Fruit fly (Drosophila melanogaster) whole organism, embryonic: Measurements from ENCODE around the gene hook.
A peak's percentile ranks its signal among the peaks of the same experiment; 100 is the strongest.

Source experiments
- Abd-B ChIP-seq: fragments of 200-800 bp; sonication (Bioruptor generic); optimal IDR thresholded peaks from 2 replicates; lab custom pipeline; 2018; ENCODE audit warnings: missing biosample characterization, mild to moderate bottlenecking, missing genetic modification characterization, moderate library complexity
- BEAF-32 ChIP-seq: fragments of 200-800 bp; sonication (Bioruptor generic); optimal IDR thresholded peaks from 3 replicates; lab custom pipeline; 2017; ENCODE audit warnings: missing biosample characterization, missing genetic modification characterization, mild to moderate bottlenecking, moderate library complexity, missing genetic modification reagents
- Bdp1 ChIP-seq: fragments of 200-800 bp; sonication (Bioruptor generic); optimal IDR thresholded peaks from 3 replicates; lab custom pipeline; 2016; ENCODE audit warnings: missing biosample characterization, missing genetic modification characterization
- CG10274 ChIP-seq: fragments of 200-800 bp; sonication (Bioruptor generic); optimal IDR thresholded peaks from 3 replicates; lab custom pipeline; 2017; ENCODE audit warnings: missing biosample characterization, mild to moderate bottlenecking, missing genetic modification characterization
- CG10366 ChIP-seq: fragments of 200-800 bp; sonication (Bioruptor generic); IDR thresholded peaks from 2 replicates; pipeline ENCODE4 v1.3.6; 2022; ENCODE audit warnings: missing biosample characterization, missing genetic modification characterization
- CG10431 ChIP-seq: fragments of 200-800 bp; sonication (Bioruptor generic); optimal IDR thresholded peaks from 3 replicates; lab custom pipeline; 2018; ENCODE audit warnings: missing biosample characterization, mild to moderate bottlenecking, missing genetic modification characterization
- CG10543 ChIP-seq: fragments of 200-800 bp; sonication (Bioruptor generic); optimal IDR thresholded peaks from 3 replicates; lab custom pipeline; 2017; ENCODE audit warnings: missing biosample characterization, mild to moderate bottlenecking, missing genetic modification characterization, moderate library complexity
- CG10565 ChIP-seq: fragments of 200-800 bp; sonication (Bioruptor generic); optimal IDR thresholded peaks from 3 replicates; lab custom pipeline; 2016; ENCODE audit warnings: missing biosample characterization, mild to moderate bottlenecking, missing genetic modification characterization
- CG10959 ChIP-seq: fragments of 200-800 bp; sonication (Bioruptor generic); IDR thresholded peaks from 2 replicates; pipeline ENCODE4 v1.3.6; 2022; ENCODE audit warnings: missing biosample characterization, missing genetic modification characterization
- CG11695 ChIP-seq: fragments of 200-800 bp; sonication (Bioruptor generic); IDR thresholded peaks from 3 replicates; pipeline ENCODE4 v1.3.6; 2022; ENCODE audit warnings: missing biosample characterization, missing genetic modification characterization
- CG12942 ChIP-seq: fragments of 200-800 bp; sonication (Bioruptor generic); optimal IDR thresholded peaks from 3 replicates; lab custom pipeline; 2016; ENCODE audit warnings: missing biosample characterization, missing genetic modification characterization
- CG14710 ChIP-seq: fragments of 200-800 bp; sonication (Bioruptor generic); optimal IDR thresholded peaks from 3 replicates; lab custom pipeline; 2019; ENCODE audit warnings: missing biosample characterization, mild to moderate bottlenecking, missing genetic modification characterization, moderate library complexity
- CG14860 ChIP-seq: fragments of 200-800 bp; sonication (Bioruptor generic); IDR thresholded peaks from 3 replicates; pipeline ENCODE4 v1.3.6; 2022; ENCODE audit warnings: missing biosample characterization, missing genetic modification characterization; ENCODE audit not compliant: partially characterized antibody
- CG15601 ChIP-seq: fragments of 200-800 bp; sonication (Bioruptor generic); optimal IDR thresholded peaks from 3 replicates; lab custom pipeline; 2019; ENCODE audit warnings: missing biosample characterization, mild to moderate bottlenecking, missing genetic modification characterization, moderate library complexity
- CG18262 ChIP-seq: fragments of 200-800 bp; optimal IDR thresholded peaks from 3 replicates; lab custom pipeline; 2019; ENCODE audit warnings: missing biosample characterization, mild to moderate bottlenecking, missing genetic modification characterization, moderate library complexity
- CG18599 ChIP-seq: fragments of 200-800 bp; sonication (Bioruptor generic); optimal IDR thresholded peaks from 3 replicates; lab custom pipeline; 2017; ENCODE audit warnings: missing biosample characterization, missing genetic modification characterization, mild to moderate bottlenecking, moderate library complexity, missing genetic modification reagents
- CG2129 ChIP-seq: fragments of 200-800 bp; sonication (Bioruptor generic); IDR thresholded peaks from 2 replicates; pipeline ENCODE4 v1.3.6; 2022; ENCODE audit warnings: missing biosample characterization, missing genetic modification characterization; ENCODE audit not compliant: partially characterized antibody
- CG3407 ChIP-seq: fragments of 200-800 bp; sonication (Bioruptor generic); optimal IDR thresholded peaks from 2 replicates; lab custom pipeline; 2018; ENCODE audit warnings: missing biosample characterization, mild to moderate bottlenecking, missing genetic modification characterization
- CG3995 ChIP-seq: fragments of 200-800 bp; sonication (Bioruptor generic); optimal IDR thresholded peaks from 3 replicates; lab custom pipeline; 2016; ENCODE audit warnings: missing biosample characterization, missing genetic modification characterization
- CG5180 ChIP-seq: fragments of 200-800 bp; sonication (Bioruptor generic); optimal IDR thresholded peaks from 3 replicates; lab custom pipeline; 2017; ENCODE audit warnings: missing biosample characterization, missing genetic modification characterization, mild to moderate bottlenecking, moderate library complexity, missing genetic modification reagents
- CG9215 ChIP-seq: fragments of 200-800 bp; sonication (Bioruptor generic); IDR thresholded peaks from 2 replicates; pipeline ENCODE4 v1.3.6; 2022; ENCODE audit warnings: missing biosample characterization, missing genetic modification characterization
- CG9797 ChIP-seq: fragments of 200-800 bp; sonication (Bioruptor generic); optimal IDR thresholded peaks from 3 replicates; lab custom pipeline; 2018; ENCODE audit warnings: missing biosample characterization, mild to moderate bottlenecking, missing genetic modification characterization
- Fer1 ChIP-seq: fragments of 200-800 bp; sonication (Bioruptor generic); optimal IDR thresholded peaks from 2 replicates; lab custom pipeline; 2017; ENCODE audit warnings: missing biosample characterization, mild to moderate bottlenecking, missing genetic modification characterization
- MTF-1 ChIP-seq: fragments of 200-800 bp; sonication (Bioruptor generic); optimal IDR thresholded peaks from 2 replicates; lab custom pipeline; 2018; ENCODE audit warnings: missing biosample characterization, mild to moderate bottlenecking, missing genetic modification characterization, borderline replicate concordance
- Nf-YC ChIP-seq: fragments of 200-800 bp; optimal IDR thresholded peaks from 3 replicates; lab custom pipeline; 2019; ENCODE audit warnings: missing biosample characterization, mild to moderate bottlenecking, missing genetic modification characterization, moderate library complexity
- YL-1 ChIP-seq: fragments of 200-800 bp; sonication (Bioruptor generic); optimal IDR thresholded peaks from 3 replicates; lab custom pipeline; 2017; ENCODE audit warnings: missing biosample characterization, mild to moderate bottlenecking, missing genetic modification characterization
- ac ChIP-seq: fragments of 200-800 bp; sonication (Bioruptor generic); optimal IDR thresholded peaks from 3 replicates; lab custom pipeline; 2017; ENCODE audit warnings: missing biosample characterization, mild to moderate bottlenecking, missing genetic modification characterization
- ap ChIP-seq: fragments of 200-800 bp; sonication (Bioruptor generic); IDR thresholded peaks from 2 replicates; pipeline ENCODE4 v1.3.6; 2022; ENCODE audit warnings: missing biosample characterization, missing genetic modification characterization
- ase ChIP-seq: fragments of 200-800 bp; sonication (Bioruptor generic); IDR thresholded peaks from 3 replicates; pipeline ENCODE4 v1.3.6; 2022; ENCODE audit warnings: missing biosample characterization, missing genetic modification characterization
- caup ChIP-seq: fragments of 200-800 bp; sonication (Bioruptor generic); optimal IDR thresholded peaks from 3 replicates; lab custom pipeline; 2017; ENCODE audit warnings: missing biosample characterization, mild to moderate bottlenecking, missing genetic modification characterization, moderate library complexity; ENCODE audit not compliant: severe bottlenecking
- disco-r ChIP-seq: fragments of 200-800 bp; sonication (Bioruptor generic); optimal IDR thresholded peaks from 2 replicates; lab custom pipeline; 2016; ENCODE audit warnings: missing biosample characterization, missing genetic modification characterization
- dmrt11E ChIP-seq: fragments of 200-800 bp; sonication (Bioruptor generic); optimal IDR thresholded peaks from 3 replicates; lab custom pipeline; 2018; ENCODE audit warnings: missing biosample characterization, mild to moderate bottlenecking, missing genetic modification characterization, moderate library complexity
- eyg ChIP-seq: fragments of 200-800 bp; sonication (Bioruptor generic); optimal IDR thresholded peaks from 3 replicates; lab custom pipeline; 2016; ENCODE audit warnings: missing biosample characterization, missing genetic modification characterization
- fd64A ChIP-seq: fragments of 200-800 bp; sonication (Bioruptor generic); optimal IDR thresholded peaks from 3 replicates; lab custom pipeline; 2018; ENCODE audit warnings: missing biosample characterization, mild to moderate bottlenecking, missing genetic modification characterization
- gfzf ChIP-seq: fragments of 200-800 bp; sonication (Bioruptor generic); optimal IDR thresholded peaks from 2 replicates; lab custom pipeline; 2016; ENCODE audit warnings: missing biosample characterization, mild to moderate bottlenecking, missing genetic modification characterization, moderate library complexity
- gro ChIP-seq: fragments of 200-800 bp; sonication (Bioruptor generic); optimal IDR thresholded peaks from 2 replicates; lab custom pipeline; 2016; ENCODE audit warnings: missing biosample characterization, missing genetic modification characterization
- hth ChIP-seq: fragments of >200 bp; optimal IDR thresholded peaks from 2 replicates; lab custom pipeline; 2017; ENCODE audit warnings: inconsistent platforms
- klu ChIP-seq: fragments of 200-800 bp; sonication (Bioruptor generic); IDR thresholded peaks from 2 replicates; pipeline ENCODE4 v1.3.6; 2022; ENCODE audit warnings: missing biosample characterization, missing genetic modification characterization
- mirr ChIP-seq: fragments of 200-800 bp; sonication (Bioruptor generic); optimal IDR thresholded peaks from 3 replicates; lab custom pipeline; 2018; ENCODE audit warnings: missing biosample characterization, mild to moderate bottlenecking, missing genetic modification characterization
- nom ChIP-seq: fragments of 200-800 bp; sonication (Bioruptor generic); optimal IDR thresholded peaks from 2 replicates; lab custom pipeline; 2017; ENCODE audit warnings: missing biosample characterization, missing genetic modification characterization, mild to moderate bottlenecking, moderate library complexity, missing genetic modification reagents
- oc ChIP-seq: fragments of 200-800 bp; sonication (Bioruptor generic); optimal IDR thresholded peaks from 2 replicates; lab custom pipeline; 2018; ENCODE audit warnings: missing biosample characterization, mild to moderate bottlenecking, missing genetic modification characterization, moderate library complexity
- pfk ChIP-seq: fragments of 200-800 bp; sonication (Bioruptor generic); optimal IDR thresholded peaks from 2 replicates; lab custom pipeline; 2018; ENCODE audit warnings: missing biosample characterization, mild to moderate bottlenecking, missing genetic modification characterization, moderate library complexity
- ranshi ChIP-seq: fragments of 200-800 bp; sonication (Bioruptor generic); IDR thresholded peaks from 2 replicates; pipeline ENCODE4 v1.3.6; 2022; ENCODE audit warnings: missing biosample characterization, missing genetic modification characterization
- row ChIP-seq: fragments of 200-800 bp; sonication (Bioruptor generic); IDR thresholded peaks from 3 replicates; pipeline ENCODE4 v1.3.6; 2022; ENCODE audit warnings: missing biosample characterization, missing genetic modification characterization
- salm ChIP-seq: fragments of 200-800 bp; sonication (Bioruptor generic); optimal IDR thresholded peaks from 2 replicates; lab custom pipeline; 2018; ENCODE audit warnings: missing biosample characterization, mild to moderate bottlenecking, missing genetic modification characterization
- sisA ChIP-seq: fragments of 200-800 bp; sonication (Bioruptor generic); IDR thresholded peaks from 2 replicates; pipeline ENCODE4 v1.3.6; 2022; ENCODE audit warnings: missing biosample characterization, missing genetic modification characterization
- so ChIP-seq: fragments of 200-800 bp; sonication (Bioruptor generic); IDR thresholded peaks from 3 replicates; pipeline ENCODE4 v1.3.6; 2022; ENCODE audit warnings: missing biosample characterization, missing genetic modification characterization
- tx ChIP-seq: fragments of 200-800 bp; sonication (Bioruptor generic); optimal IDR thresholded peaks from 2 replicates; lab custom pipeline; 2016; ENCODE audit warnings: missing biosample characterization, missing genetic modification characterization
- wek ChIP-seq: fragments of 200-800 bp; sonication (Bioruptor generic); optimal IDR thresholded peaks from 3 replicates; lab custom pipeline; 2018; ENCODE audit warnings: missing biosample characterization, mild to moderate bottlenecking, missing genetic modification characterization, moderate library complexity
- wor ChIP-seq: fragments of 200-800 bp; sonication (Bioruptor generic); IDR thresholded peaks from 2 replicates; pipeline ENCODE4 v1.3.6; 2022; ENCODE audit warnings: missing biosample characterization, missing genetic modification characterization
- zfh2 ChIP-seq: fragments of 200-800 bp; sonication (Bioruptor generic); optimal IDR thresholded peaks from 2 replicates; lab custom pipeline; 2016; ENCODE audit warnings: missing biosample characterization, missing genetic modification characterization

hook gene

dm6 chr2L:19033288-19033687 lies at the start of gene hook:
TSS of gene hook (minus strand) at chr2L:19033498.
- peak; percentile 63 for TF ChIP-seq CG2129 (GFP tag; lab: Robert Waterston, UW)
- TF ChIP-seq CG9797 (GFP tag; lab: Kevin White, UChicago), result no peak
- no peak for TF ChIP-seq CG5180 (GFP tag; lab: Kevin White, UChicago)
- no peak for TF ChIP-seq wor (GFP tag; lab: Robert Waterston, UW)
- no peak for TF ChIP-seq wek (GFP tag; lab: Kevin White, UChicago)
- TF ChIP-seq Abd-B, result no peak
- no peak for TF ChIP-seq CG9215 (GFP tag; lab: Robert Waterston, UW)
- no peak for TF ChIP-seq fd64A (GFP tag; lab: Kevin White, UChicago)
- no peak for TF ChIP-seq salm (tag; lab: Kevin White, UChicago)
- peak; percentile 63 for TF ChIP-seq CG14860 (GFP tag; lab: Robert Waterston, UW)
- no peak for TF ChIP-seq Nf-YC
- no peak for TF ChIP-seq CG15601
- no peak for TF ChIP-seq Fer1 (GFP tag; lab: Kevin White, UChicago)
- TF ChIP-seq pfk (GFP tag; lab: Kevin White, UChicago), result no peak
- no peak for TF ChIP-seq ac (GFP tag; lab: Kevin White, UChicago)
- no peak for TF ChIP-seq CG3407 (GFP tag; lab: Kevin White, UChicago)
- no peak for TF ChIP-seq CG18599 (GFP tag; lab: Kevin White, UChicago)
- TF ChIP-seq so (GFP tag; lab: Robert Waterston, UW), result no peak
- TF ChIP-seq eyg, result no peak
- TF ChIP-seq ap, result no peak
- no peak for TF ChIP-seq tx (GFP tag; lab: Kevin White, UChicago)
- no peak for TF ChIP-seq YL-1 (GFP tag; lab: Kevin White, UChicago)
- TF ChIP-seq klu (GFP tag; lab: Robert Waterston, UW), result no peak
- TF ChIP-seq CG11695, result no peak
- TF ChIP-seq nom (GFP tag; lab: Kevin White, UChicago), result no peak
- no peak for TF ChIP-seq ranshi (GFP tag; lab: Robert Waterston, UW)
- TF ChIP-seq hth (lab: Kevin White, UChicago), result no peak
- no peak for TF ChIP-seq dmrt11E
- no peak for TF ChIP-seq Bdp1 (GFP tag; lab: Kevin White, UChicago)
- no peak for TF ChIP-seq CG10543 (GFP tag; lab: Kevin White, UChicago)
- TF ChIP-seq MTF-1 (GFP tag; lab: Kevin White, UChicago), result no peak
- TF ChIP-seq gfzf (GFP tag; lab: Kevin White, UChicago), result no peak
- no peak for TF ChIP-seq CG10431 (GFP tag; lab: Kevin White, UChicago)
- no peak for TF ChIP-seq mirr (GFP tag; lab: Kevin White, UChicago)
- no peak for TF ChIP-seq disco-r (GFP tag; lab: Kevin White, UChicago)
- TF ChIP-seq CG10565, result no peak
- peak; percentile 49; the same call in 2 of the 3 replicates for TF ChIP-seq row (GFP tag; lab: Robert Waterston, UW)
- TF ChIP-seq oc (tag; lab: Kevin White, UChicago), result no peak
- peak; percentile 68 for TF ChIP-seq BEAF-32 (GFP tag; lab: Kevin White, UChicago)
- TF ChIP-seq CG10274, result no peak
- no peak for TF ChIP-seq CG10366 (GFP tag; lab: Robert Waterston, UW)
- TF ChIP-seq CG10959 (GFP tag; lab: Robert Waterston, UW), result no peak
- no peak for TF ChIP-seq CG12942 (GFP tag; lab: Kevin White, UChicago)
- TF ChIP-seq CG18262 (tag; lab: Kevin White, UChicago), result no peak
- no peak for TF ChIP-seq zfh2 (GFP tag; lab: Kevin White, UChicago)
- no peak for TF ChIP-seq gro (GFP tag; lab: Kevin White, UChicago)
- peak; percentile 15 for TF ChIP-seq CG14710 (tag; lab: Kevin White, UChicago)
- TF ChIP-seq sisA (GFP tag; lab: Robert Waterston, UW), result no peak
- no peak for TF ChIP-seq caup (GFP tag; lab: Kevin White, UChicago)
- no peak for TF ChIP-seq ase (GFP tag; lab: Robert Waterston, UW)
- TF ChIP-seq CG3995 (GFP tag; lab: Kevin White, UChicago), result no peak
